Worm (Caenorhabditis elegans) whole organism, L4/young adult: ENCODE results near the gene cyp-13A6.

Experiments
- dao-5 ChIP-seq: sonication (generic microtip); optimal IDR thresholded peaks from 2 replicates; lab custom pipeline; 2016; ENCODE audit warnings: missing genotype, missing genetic modification characterization, moderate library complexity, missing compliant biosample characterization
- him-1 ChIP-seq: sonication (generic microtip); optimal IDR thresholded peaks from 2 replicates; lab custom pipeline; 2016; ENCODE audit warnings: missing genotype, missing genetic modification reagents, missing genetic modification characterization, missing compliant biosample characterization

DNA sequence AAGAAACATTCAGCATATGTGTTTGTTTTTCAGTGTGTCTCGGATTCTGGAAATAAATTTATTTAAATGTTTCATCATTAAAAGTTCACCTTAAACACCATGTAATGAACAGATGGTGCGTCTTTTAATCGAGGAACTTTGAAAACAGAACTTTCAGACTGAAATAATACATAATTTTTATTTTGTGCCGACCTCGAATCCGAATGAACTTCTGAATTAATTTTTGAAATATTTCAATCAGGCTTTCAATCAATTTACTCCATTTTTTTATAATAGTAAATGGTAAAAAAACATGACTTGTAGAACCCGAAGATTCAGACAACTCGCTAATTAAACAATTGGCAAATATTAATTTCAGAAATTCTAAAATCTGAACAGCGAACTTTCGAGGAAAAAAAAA, 20.3 kb downstream of the cyp-13A6 start, which contains the start of gene T10B9.14:
- TF ChIP-seq him-1 (tag; lab: Kevin White, UChicago) = no peak
- no peak for TF ChIP-seq dao-5 (tag; lab: Kevin White, UChicago)
